Worm (Caenorhabditis elegans) whole organism, L3 larva: ENCODE measurements around the gene kars-1.
A peak's percentile ranks its signal among the peaks of the same experiment; 100 is the strongest.

ENCODE experiments used
- ZK546.5 ChIP-seq: sonication (generic microtip); optimal IDR thresholded peaks from 2 replicates; lab custom pipeline; 2017; ENCODE audit warnings: missing biosample characterization, missing genetic modification characterization
- ama-1 ChIP-seq: fragments of 150-350 bp; optimal IDR thresholded peaks from 2 replicates; lab custom pipeline; 2018
- ceh-16 ChIP-seq: sonication (generic microtip); optimal IDR thresholded peaks from 2 replicates; lab custom pipeline; 2017; ENCODE audit warnings: missing biosample characterization, missing genetic modification characterization
- ceh-28 ChIP-seq: fragments of 150-350 bp; optimal IDR thresholded peaks from 2 replicates; lab custom pipeline; 2014; ENCODE audit warnings: missing biosample characterization, missing genetic modification reagents, missing genetic modification characterization
- ceh-82 ChIP-seq: fragments of 150-350 bp; optimal IDR thresholded peaks from 2 replicates; lab custom pipeline; 2014; ENCODE audit warnings: missing biosample characterization, missing genetic modification characterization
- ceh-9 ChIP-seq: sonication (generic microtip); optimal IDR thresholded peaks from 2 replicates; lab custom pipeline; 2018; ENCODE audit warnings: missing biosample characterization, missing genetic modification characterization
- daf-12 ChIP-seq: fragments of 150-350 bp; optimal IDR thresholded peaks from 2 replicates; lab custom pipeline; 2014; ENCODE audit warnings: missing biosample characterization, missing genetic modification reagents, missing genetic modification characterization
- egl-27 ChIP-seq: sonication (generic microtip); optimal IDR thresholded peaks from 4 replicates; lab custom pipeline; 2017; ENCODE audit warnings: missing biosample characterization, missing genetic modification reagents, missing genetic modification characterization
- egl-5 ChIP-seq: fragments of 150-350 bp; optimal IDR thresholded peaks from 2 replicates; lab custom pipeline; 2017; ENCODE audit warnings: missing biosample characterization, missing genetic modification reagents, missing genetic modification characterization, inconsistent platforms
- elt-1 ChIP-seq: fragments of 150-350 bp; optimal IDR thresholded peaks from 2 replicates; lab custom pipeline; 2014; ENCODE audit warnings: missing biosample characterization, missing genetic modification characterization
- elt-2 ChIP-seq: sonication (generic microtip); optimal IDR thresholded peaks from 2 replicates; lab custom pipeline; 2016; ENCODE audit warnings: missing genetic modification reagents, mild to moderate bottlenecking, missing genetic modification characterization, missing compliant biosample characterization
- fos-1 ChIP-seq: fragments of 150-350 bp; optimal IDR thresholded peaks from 2 replicates; lab custom pipeline; 2014; ENCODE audit warnings: missing biosample characterization, missing genetic modification characterization
- hmg-11 ChIP-seq: sonication (generic microtip); optimal IDR thresholded peaks from 2 replicates; lab custom pipeline; 2016; ENCODE audit warnings: missing genetic modification characterization, missing compliant biosample characterization
- jun-1 ChIP-seq: fragments of 150-350 bp; optimal IDR thresholded peaks from 2 replicates; lab custom pipeline; 2014; ENCODE audit warnings: missing biosample characterization, missing genetic modification reagents, missing genetic modification characterization
- lin-15B ChIP-seq: fragments of 150-350 bp; optimal IDR thresholded peaks from 2 replicates; lab custom pipeline; 2014; ENCODE audit warnings: missing biosample characterization, missing genetic modification characterization
- lin-39 ChIP-seq: fragments of 150-350 bp; optimal IDR thresholded peaks from 2 replicates; lab custom pipeline; 2018; ENCODE audit warnings: missing biosample characterization, missing genetic modification reagents, missing genetic modification characterization
- mdl-1 ChIP-seq: fragments of 150-350 bp; optimal IDR thresholded peaks from 2 replicates; lab custom pipeline; 2014; ENCODE audit warnings: missing biosample characterization, missing genetic modification characterization
- mml-1 ChIP-seq: fragments of 150-350 bp; sonication (generic microtip); optimal IDR thresholded peaks from 3 replicates; lab custom pipeline; 2014; ENCODE audit warnings: missing biosample characterization, missing genetic modification characterization
- nfya-1 ChIP-seq: sonication (generic microtip); optimal IDR thresholded peaks from 2 replicates; lab custom pipeline; 2017; ENCODE audit warnings: missing genetic modification characterization, mild to moderate bottlenecking, missing compliant biosample characterization, antibody characterized with exemption, moderate library complexity; ENCODE audit not compliant: insufficient read depth
- nhr-11 ChIP-seq: fragments of 150-350 bp; optimal IDR thresholded peaks from 2 replicates; lab custom pipeline; 2014; ENCODE audit warnings: missing biosample characterization, missing genetic modification characterization
- nhr-12 ChIP-seq: fragments of 150-350 bp; optimal IDR thresholded peaks from 2 replicates; lab custom pipeline; 2014; ENCODE audit warnings: missing biosample characterization, missing genetic modification characterization
- nhr-23 ChIP-seq: fragments of 150-350 bp; optimal IDR thresholded peaks from 2 replicates; lab custom pipeline; 2014; ENCODE audit warnings: missing biosample characterization, missing genetic modification reagents, missing genetic modification characterization
- nhr-25 ChIP-seq: sonication (generic microtip); optimal IDR thresholded peaks from 2 replicates; lab custom pipeline; 2017; ENCODE audit warnings: missing biosample characterization, missing genetic modification characterization
- nhr-28 ChIP-seq: fragments of 150-350 bp; optimal IDR thresholded peaks from 2 replicates; lab custom pipeline; 2014; ENCODE audit warnings: missing biosample characterization, missing genetic modification characterization
- nhr-43 ChIP-seq: sonication (generic microtip); optimal IDR thresholded peaks from 2 replicates; lab custom pipeline; 2016; ENCODE audit warnings: mild to moderate bottlenecking, missing genetic modification characterization, missing compliant biosample characterization; ENCODE audit not compliant: poor library complexity, severe bottlenecking
- nhr-67 ChIP-seq: fragments of 150-350 bp; optimal IDR thresholded peaks from 2 replicates; lab custom pipeline; 2014; ENCODE audit warnings: missing biosample characterization, missing genetic modification characterization
- nhr-77 ChIP-seq: fragments of 150-350 bp; optimal IDR thresholded peaks from 2 replicates; lab custom pipeline; 2014; ENCODE audit warnings: missing biosample characterization, missing genetic modification characterization
- pha-4 ChIP-seq: fragments of 150-350 bp; optimal IDR thresholded peaks from 2 replicates; lab custom pipeline; 2014; ENCODE audit warnings: missing biosample characterization, missing genetic modification reagents, missing genetic modification characterization
- pqm-1 ChIP-seq: fragments of 150-350 bp; optimal IDR thresholded peaks from 2 replicates; lab custom pipeline; 2017; ENCODE audit warnings: missing biosample characterization, missing genetic modification characterization, inconsistent platforms
- sea-2 ChIP-seq: fragments of 150-350 bp; sonication (generic microtip); optimal IDR thresholded peaks from 4 replicates; lab custom pipeline; 2014; ENCODE audit warnings: missing biosample characterization, missing genetic modification reagents, missing genetic modification characterization
- skn-1 ChIP-seq: fragments of 150-350 bp; optimal IDR thresholded peaks from 2 replicates; lab custom pipeline; 2014; ENCODE audit warnings: missing biosample characterization, missing genetic modification characterization
- snpc-4 ChIP-seq: fragments of 150-350 bp; optimal IDR thresholded peaks from 2 replicates; lab custom pipeline; 2014; ENCODE audit warnings: missing biosample characterization, missing genetic modification characterization
- tbx-2 ChIP-seq: sonication (generic microtip); optimal IDR thresholded peaks from 2 replicates; lab custom pipeline; 2016; ENCODE audit warnings: mild to moderate bottlenecking, missing genetic modification characterization, missing compliant biosample characterization
- unc-62 ChIP-seq: fragments of 150-350 bp; sonication (generic microtip); optimal IDR thresholded peaks from 4 replicates; lab custom pipeline; 2014; ENCODE audit warnings: missing biosample characterization, missing genetic modification reagents, missing genetic modification characterization
- zag-1 ChIP-seq: fragments of 150-350 bp; optimal IDR thresholded peaks from 2 replicates; lab custom pipeline; 2014; ENCODE audit warnings: missing biosample characterization, missing genetic modification characterization
- ztf-11 ChIP-seq: fragments of 150-350 bp; optimal IDR thresholded peaks from 2 replicates; lab custom pipeline; 2014; ENCODE audit warnings: missing biosample characterization, missing genetic modification characterization

kars-1 gene

ce11 chrII:7070434-7070833, 1.8 kb downstream of the kars-1 start:
- TF ChIP-seq unc-62 (no peak), nhr-12 (no peak), ZK546.5 (tag; lab: Kevin White, UChicago) (no peak), tbx-2 (tag; lab: Kevin White, UChicago) (no peak), ceh-28 (no peak), elt-1 (tag; lab: Kevin White, UChicago) (no peak), ceh-16 (tag; lab: Kevin White, UChicago) (no peak), zag-1 (tag; lab: Kevin White, UChicago) (no peak), elt-2 (no peak), egl-27 (tag; lab: Kevin White, UChicago) (no peak), nhr-28 (tag; lab: Kevin White, UChicago) (no peak), nhr-11 (tag; lab: Kevin White, UChicago) (no peak), nhr-43 (tag; lab: Kevin White, UChicago) (no peak), lin-39 (tag; lab: Kevin White, UChicago) (no peak), lin-15B (no peak), ceh-82 (tag; lab: Kevin White, UChicago) (no peak), nhr-25 (tag; lab: Kevin White, UChicago) (no peak), daf-12 (tag; lab: Kevin White, UChicago) (no peak), ztf-11 (tag; lab: Kevin White, UChicago) (no peak), hmg-11 (tag; lab: Kevin White, UChicago) (no peak)

ce11 chrII:7069866-7070265, 2.3 kb downstream of the kars-1 start, which contains the start of gene him-14:
TSS of gene him-14 (minus strand) at chrII:7069966.
- no peak for TF ChIP-seq nhr-25 (tag; lab: Kevin White, UChicago)

ce11 chrII:7065391-7065790, 6.8 kb downstream of the kars-1 start, which contains the start of gene nos-2:
TSS of gene nos-2 (plus strand) at chrII:7065618.
- no peak for TF ChIP-seq hmg-11 (tag; lab: Kevin White, UChicago)
- no peak for TF ChIP-seq snpc-4 (tag; lab: Kevin White, UChicago)
- no peak for TF ChIP-seq unc-62
- no peak for TF ChIP-seq nhr-23 (tag; lab: Kevin White, UChicago)
- no peak for TF ChIP-seq pqm-1 (tag; lab: Kevin White, UChicago)
- TF ChIP-seq egl-5 = no peak
- TF ChIP-seq nhr-67 (tag; lab: Kevin White, UChicago) = no peak
- TF ChIP-seq nhr-28 (tag; lab: Kevin White, UChicago) = no peak
- TF ChIP-seq jun-1 (tag; lab: Kevin White, UChicago) = no peak
- TF ChIP-seq nhr-77 (tag; lab: Kevin White, UChicago) = no peak
- no peak for TF ChIP-seq skn-1 (tag; lab: Kevin White, UChicago)
- TF ChIP-seq sea-2 (GFP tag; lab: Kevin White, UChicago) = no peak

- TF ChIP-seq elt-2 = no peak
- TF ChIP-seq ztf-11 (tag; lab: Kevin White, UChicago) = no peak
- no peak for TF ChIP-seq lin-15B
- no peak for TF ChIP-seq zag-1 (tag; lab: Kevin White, UChicago)
- TF ChIP-seq mml-1 = no peak
- no peak for TF ChIP-seq unc-62
Measured at ce11 chrII:7061730-7062129, 10.5 kb downstream of the kars-1 start, which contains the start of gene acs-6. TSS of gene acs-6 (plus strand) at chrII:7062030.

ce11 chrII:7060791-7061190, 11.4 kb downstream of the kars-1 start:
- TF ChIP-seq fos-1 (no peak), daf-12 (tag; lab: Kevin White, UChicago) (no peak), skn-1 (tag; lab: Kevin White, UChicago) (peak; percentile 88), ceh-9 (tag; lab: Kevin White, UChicago) (no peak)
- TF ChIP-seq, all 47 proteins: peak for 1

- TF ChIP-seq pha-4 (tag; lab: Kevin White, UChicago) (peak; percentile 64), skn-1 (tag; lab: Kevin White, UChicago) (peak; percentile 82), pqm-1 (tag; lab: Kevin White, UChicago) (peak; percentile 93), mdl-1 (tag; lab: Kevin White, UChicago) (peak; percentile 10), nhr-43 (tag; lab: Kevin White, UChicago) (no peak), elt-1 (tag; lab: Kevin White, UChicago) (no peak), ama-1 (lab: Kevin White, UChicago) (no peak), lin-39 (tag; lab: Kevin White, UChicago) (no peak), nhr-11 (tag; lab: Kevin White, UChicago) (peak; percentile 16), nfya-1 (tag; lab: Kevin White, UChicago) (peak; percentile 7), elt-2 (peak; percentile 96), jun-1 (tag; lab: Kevin White, UChicago) (peak; percentile 23)
- TF ChIP-seq, all 47 proteins: peak for 8
Measured at ce11 chrII:7060202-7060601, 12.0 kb downstream of the kars-1 start.
